Worm (Caenorhabditis elegans): ENCODE results near the gene K09F5.1.

The K09F5.1 gene

ce11 chrX:7739353-7739752 lies at the start of gene K09F5.1:
K09F5.1 (plus strand) TSS chrX:7739653.
- no peak for TF ChIP-seq lsy-2 (tag; optimal IDR thresholded peaks at IDR 0.05)
- no peak for TF ChIP-seq skn-1 (tag; optimal IDR thresholded peaks at IDR 0.05)
- no peak for TF ChIP-seq mdt-29 (GFP tag; IDR thresholded peaks at IDR 0.05)
- no peak for TF ChIP-seq nhr-111 (GFP tag; optimal IDR thresholded peaks at IDR 0.05)
- no peak for TF ChIP-seq F10B5.3 (tag; optimal IDR thresholded peaks at IDR 0.05)
- TF ChIP-seq ceh-82 (tag; optimal IDR thresholded peaks at IDR 0.05) = no peak
- no peak for TF ChIP-seq hlh-11 (tag; optimal IDR thresholded peaks at IDR 0.05)
- TF ChIP-seq egl-27 (tag; optimal IDR thresholded peaks at IDR 0.05) = no peak
- no peak for TF ChIP-seq aly-2 (tag; optimal IDR thresholded peaks at IDR 0.05)
- TF ChIP-seq lim-7 (GFP tag; IDR thresholded peaks at IDR 0.05) = no peak
- no peak for TF ChIP-seq ceh-44 (GFP tag; IDR thresholded peaks at IDR 0.05)
- TF ChIP-seq hmg-1.1 (GFP tag; IDR thresholded peaks at IDR 0.05) = no peak
- no peak for TF ChIP-seq daf-12 (tag; optimal IDR thresholded peaks at IDR 0.05)
- no peak for TF ChIP-seq daf-16 (GFP tag; optimal IDR thresholded peaks at IDR 0.05)
- no peak for TF ChIP-seq daf-16 (tag; optimal IDR thresholded peaks at IDR 0.05)

ce11 chrX:7703863-7704262 lies 35.6 kb upstream of the K09F5.1 start:
- TF ChIP-seq aha-1 (tag) = peak; percentile 70
- TF ChIP-seq nhr-42 (GFP tag; IDR thresholded peaks at IDR 0.05) = no peak

ce11 chrX:7707031-7707430 lies 32.4 kb upstream of the K09F5.1 start, which contains the start of gene kvs-1:
kvs-1 (minus strand) TSS chrX:7707131.
- TF ChIP-seq madf-9 (GFP tag; conservative IDR thresholded peaks at IDR 0.05) (no peak), ztf-7 (tag; optimal IDR thresholded peaks at IDR 0.05) (no peak), snpc-4 (tag; optimal IDR thresholded peaks at IDR 0.05) (no peak), jun-1 (tag; optimal IDR thresholded peaks at IDR 0.05) (no peak), Y5F2A.4 (GFP tag; optimal IDR thresholded peaks at IDR 0.05) (no peak), mep-1 (tag; optimal IDR thresholded peaks at IDR 0.05) (no peak), lim-7 (GFP tag; IDR thresholded peaks at IDR 0.05) (no peak), ZK546.5 (tag; optimal IDR thresholded peaks at IDR 0.05) (no peak), pha-4 (GFP tag; IDR thresholded peaks at IDR 0.05) (no peak), pha-4 (tag; optimal IDR thresholded peaks at IDR 0.05) (no peak), ctbp-1 (GFP tag; IDR thresholded peaks at IDR 0.05) (no peak), egl-43 (GFP tag; IDR thresholded peaks at IDR 0.05) (no peak), lin-1 (GFP tag; IDR thresholded peaks at IDR 0.05) (no peak), dmd-6 (GFP tag; IDR thresholded peaks at IDR 0.05) (no peak), madf-5 (GFP tag; IDR thresholded peaks at IDR 0.05) (no peak), daf-8 (GFP tag; IDR thresholded peaks at IDR 0.05) (no peak), aly-2 (tag; optimal IDR thresholded peaks at IDR 0.05) (no peak), saeg-2 (GFP tag; IDR thresholded peaks at IDR 0.05) (no peak), F49E8.2 (tag; optimal IDR thresholded peaks at IDR 0.05; ENCODE audit: borderline replicate concordance) (no peak), R02D3.7 (tag; optimal IDR thresholded peaks at IDR 0.05) (no peak), zag-1 (tag; optimal IDR thresholded peaks at IDR 0.05) (no peak)

- TF ChIP-seq aha-1 (tag) (peak; percentile 48), hlh-30 (tag; optimal IDR thresholded peaks at IDR 0.05; ENCODE audit: insufficient read depth) (peak; percentile 20), unc-130 (GFP tag; optimal IDR thresholded peaks at IDR 0.05) (no peak), daf-12 (tag; optimal IDR thresholded peaks at IDR 0.05) (no peak)
Observed at ce11 chrX:7710187-7710586, 29.3 kb upstream of the K09F5.1 start.

Data from whole organism, L4 larva.